Worm (Caenorhabditis elegans) whole organism, late embryonic: ENCODE data around the gene C44B12.9.

ENCODE experiments used
- F13H6.1 ChIP-seq: sonication (generic microtip); optimal IDR thresholded peaks from 2 replicates; lab custom pipeline; 2016; ENCODE audit warnings: missing genetic modification characterization, missing compliant biosample characterization
- ahr-1 ChIP-seq: sonication (generic microtip); optimal IDR thresholded peaks from 2 replicates; lab custom pipeline; 2016; ENCODE audit warnings: missing genetic modification characterization, missing compliant biosample characterization
- ceh-34 ChIP-seq: sonication (generic microtip); optimal IDR thresholded peaks from 2 replicates; lab custom pipeline; 2016; ENCODE audit warnings: mild to moderate bottlenecking, missing genetic modification characterization, missing compliant biosample characterization
- ceh-45 ChIP-seq: fragments of 200-800 bp; sonication (Bioruptor generic); IDR thresholded peaks from 2 replicates; pipeline ENCODE4 v1.3.6; 2022; ENCODE audit warnings: missing genetic modification reagents, missing genetic modification characterization, missing compliant biosample characterization
- ceh-9 ChIP-seq: sonication (generic microtip); optimal IDR thresholded peaks from 2 replicates; lab custom pipeline; 2016; ENCODE audit warnings: mild to moderate bottlenecking, missing genetic modification characterization, inconsistent platforms, missing compliant biosample characterization
- elt-2 ChIP-seq: sonication (generic microtip); optimal IDR thresholded peaks from 2 replicates; lab custom pipeline; 2016; ENCODE audit warnings: missing genetic modification reagents, missing genetic modification characterization, missing compliant biosample characterization
- ets-4 ChIP-seq: sonication (generic microtip); optimal IDR thresholded peaks from 2 replicates; lab custom pipeline; 2016; ENCODE audit warnings: missing genetic modification characterization, missing compliant biosample characterization
- fkh-6 ChIP-seq: sonication (generic microtip); optimal IDR thresholded peaks from 2 replicates; lab custom pipeline; 2016; ENCODE audit warnings: missing genetic modification characterization, missing compliant biosample characterization
- hlh-6 ChIP-seq: sonication (generic microtip); optimal IDR thresholded peaks from 2 replicates; lab custom pipeline; 2016; ENCODE audit warnings: missing genotype, missing genetic modification characterization, missing compliant biosample characterization
- odd-2 ChIP-seq: sonication (generic microtip); optimal IDR thresholded peaks from 2 replicates; lab custom pipeline; 2017; ENCODE audit warnings: antibody characterized with exemption, mild to moderate bottlenecking, missing genetic modification characterization, missing compliant biosample characterization
- pag-3 ChIP-seq: sonication (generic microtip); optimal IDR thresholded peaks from 2 replicates; lab custom pipeline; 2016; ENCODE audit warnings: missing compliant biosample characterization, missing genetic modification characterization, borderline replicate concordance
- rnt-1 ChIP-seq: sonication (generic microtip); optimal IDR thresholded peaks from 2 replicates; lab custom pipeline; 2016; ENCODE audit warnings: missing genetic modification characterization, missing compliant biosample characterization
- tbx-2 ChIP-seq: sonication (generic microtip); optimal IDR thresholded peaks from 2 replicates; lab custom pipeline; 2016; ENCODE audit warnings: missing genetic modification characterization, missing compliant biosample characterization
- unc-42 ChIP-seq: sonication (generic microtip); optimal IDR thresholded peaks from 2 replicates; lab custom pipeline; 2016; ENCODE audit warnings: missing genotype, missing genetic modification characterization, missing compliant biosample characterization

- TF ChIP-seq elt-2 (no peak), ceh-9 (tag; lab: Kevin White, UChicago) (no peak), ahr-1 (tag; lab: Kevin White, UChicago) (no peak), rnt-1 (tag; lab: Kevin White, UChicago) (no peak), F13H6.1 (no peak), tbx-2 (tag; lab: Kevin White, UChicago) (no peak), unc-42 (tag; lab: Kevin White, UChicago) (no peak), hlh-6 (no peak), fkh-6 (no peak), odd-2 (tag; lab: Kevin White, UChicago) (no peak), ceh-45 (GFP tag; lab: Robert Waterston, UW) (no peak), ets-4 (tag; lab: Kevin White, UChicago) (no peak), pag-3 (tag; lab: Kevin White, UChicago) (no peak), ceh-34 (tag; lab: Kevin White, UChicago) (no peak)
These were observed 17.1 kb upstream of the C44B12.9 start for ce11 chrIV:1121511-1121910.
